Fruit fly (Drosophila melanogaster): ENCODE results near the gene CG14294.

CG14294 gene

dm6 chr3R:18923208-18923761 is 21.2 kb upstream of the CG14294 start (continued):
- TF ChIP-seq MBD-R2 (GFP tag; IDR thresholded peaks at IDR 0.05) (no peak), CG10565 (GFP tag; optimal IDR thresholded peaks at IDR 0.05) (no peak), Hr78 (GFP tag; optimal IDR thresholded peaks at IDR 0.05) (no peak), MESR4 (GFP tag; optimal IDR thresholded peaks at IDR 0.05) (no peak), jumu (GFP tag; optimal IDR thresholded peaks at IDR 0.05) (no peak), Six4 (GFP tag; optimal IDR thresholded peaks at IDR 0.05) (no peak), Vsx1 (GFP tag; optimal IDR thresholded peaks at IDR 0.05) (no peak), otp (GFP tag; IDR thresholded peaks at IDR 0.05) (no peak), Optix (GFP tag; IDR thresholded peaks at IDR 0.05) (no peak), CG34422 (GFP tag; IDR thresholded peaks at IDR 0.05) (peak; percentile 12; the same call in 1 of the 3 replicates), sr (GFP tag; IDR thresholded peaks at IDR 0.05) (no peak), Med (GFP tag) (peak; percentile 57), lov (optimal IDR thresholded peaks at IDR 0.05) (no peak), lov (GFP tag; IDR thresholded peaks at IDR 0.05) (no peak), ranshi (GFP tag; IDR thresholded peaks at IDR 0.05) (no peak), pb (GFP tag; optimal IDR thresholded peaks at IDR 0.05) (no peak), Hey (tag; optimal IDR thresholded peaks at IDR 0.05) (no peak), exex (tag; optimal IDR thresholded peaks at IDR 0.05) (no peak), CTCF (GFP tag; optimal IDR thresholded peaks at IDR 0.05) (no peak), wdn (GFP tag; IDR thresholded peaks at IDR 0.05) (no peak), CG18476 (GFP tag; optimal IDR thresholded peaks at IDR 0.05) (no peak), CG3726 (GFP tag; IDR thresholded peaks at IDR 0.05) (no peak), grn (GFP tag; optimal IDR thresholded peaks at IDR 0.05) (no peak), HLHmδ (GFP tag; optimal IDR thresholded peaks at IDR 0.05) (no peak), Dek (tag; optimal IDR thresholded peaks at IDR 0.05) (no peak), CG8089 (GFP tag; optimal IDR thresholded peaks at IDR 0.05) (no peak), onecut (GFP tag; IDR thresholded peaks at IDR 0.05) (no peak), H2.0 (GFP tag; IDR thresholded peaks at IDR 0.05) (no peak), chn (GFP tag; optimal IDR thresholded peaks at IDR 0.05) (no peak), CG13894 (tag; optimal IDR thresholded peaks at IDR 0.05) (no peak), CG18011 (GFP tag; optimal IDR thresholded peaks at IDR 0.05) (no peak), NFAT (GFP tag; IDR thresholded peaks at IDR 0.05) (no peak), gsb-n (tag; optimal IDR thresholded peaks at IDR 0.05) (peak; percentile 2), Ets97D (GFP tag; optimal IDR thresholded peaks at IDR 0.05) (no peak), Sin3A (optimal IDR thresholded peaks at IDR 0.05) (no peak), CG11504 (tag; optimal IDR thresholded peaks at IDR 0.05) (no peak), CG33557 (GFP tag; optimal IDR thresholded peaks at IDR 0.05) (peak; percentile 11), Lpt (GFP tag; optimal IDR thresholded peaks at IDR 0.05) (no peak), CG7839 (tag; optimal IDR thresholded peaks at IDR 0.05) (no peak), CG2678 (tag; optimal IDR thresholded peaks at IDR 0.05) (no peak), ci (GFP tag; IDR thresholded peaks at IDR 0.05) (peak; percentile 53; the same call in 1 of the 3 replicates), vnd (GFP tag; IDR thresholded peaks at IDR 0.05; ENCODE audit: partially characterized antibody) (no peak), CG4617 (GFP tag; optimal IDR thresholded peaks at IDR 0.05; ENCODE audit: borderline replicate concordance) (no peak), lab (GFP tag; optimal IDR thresholded peaks at IDR 0.05) (peak; percentile 18), Dad (GFP tag; optimal IDR thresholded peaks at IDR 0.05) (no peak), CG14014 (GFP tag; IDR thresholded peaks at IDR 0.05) (no peak; the same call in 1 of the 2 replicates), CG3281 (GFP tag; optimal IDR thresholded peaks at IDR 0.05) (peak; percentile 20), ab (GFP tag; optimal IDR thresholded peaks at IDR 0.05) (no peak), CG3847 (GFP tag; IDR thresholded peaks at IDR 0.05) (no peak), CG13775 (GFP tag; optimal IDR thresholded peaks at IDR 0.05) (no peak), CG11723 (GFP tag; optimal IDR thresholded peaks at IDR 0.05) (no peak), ERR (GFP tag; optimal IDR thresholded peaks at IDR 0.05) (no peak)

All from whole organism, embryonic.